Worm (Caenorhabditis elegans) whole organism, L1 larva: ENCODE results near the gene C50E10.2.

Experiments
- ceh-63 ChIP-seq: fragments of 200-800 bp; sonication (Bioruptor generic); optimal IDR thresholded peaks from 2 replicates; lab custom pipeline; 2018; ENCODE audit warnings: mild to moderate bottlenecking, missing genetic modification characterization, missing compliant biosample characterization
- nhr-12 ChIP-seq: sonication (generic microtip); optimal IDR thresholded peaks from 2 replicates; lab custom pipeline; 2017; ENCODE audit warnings: missing biosample characterization, missing genetic modification characterization
- nhr-28 ChIP-seq: fragments of 150-350 bp; optimal IDR thresholded peaks from 2 replicates; lab custom pipeline; 2014; ENCODE audit warnings: missing biosample characterization, missing genetic modification characterization
- pag-3 ChIP-seq: sonication (generic microtip); optimal IDR thresholded peaks from 2 replicates; lab custom pipeline; 2017; ENCODE audit warnings: missing genetic modification characterization, mild to moderate bottlenecking, missing compliant biosample characterization, antibody characterized with exemption, borderline replicate concordance; ENCODE audit not compliant: insufficient read depth
- snpc-4 ChIP-seq: fragments of 150-350 bp; optimal IDR thresholded peaks from 2 replicates; lab custom pipeline; 2014; ENCODE audit warnings: missing biosample characterization, missing genetic modification characterization

DNA sequence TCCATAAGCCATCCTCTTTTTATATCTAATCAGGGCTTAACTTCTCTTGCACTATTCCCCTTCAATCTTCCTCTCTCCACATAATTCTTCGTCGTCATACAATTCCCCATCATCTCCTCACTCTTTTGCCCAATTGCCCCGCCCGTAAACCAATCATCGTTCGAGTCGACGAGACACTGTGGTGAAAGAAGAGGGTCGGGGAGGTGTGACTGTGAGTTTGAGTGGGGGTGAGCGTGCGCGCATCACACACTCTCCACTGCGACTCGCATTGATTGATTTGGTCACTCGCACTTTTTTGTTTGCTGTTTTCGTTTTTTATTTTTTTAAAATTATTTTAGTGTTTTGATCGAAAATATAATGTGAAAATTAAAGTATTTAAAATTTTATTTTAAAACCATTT is 29.6 kb upstream of the C50E10.2 start:
- TF ChIP-seq nhr-28 (tag; lab: Kevin White, UChicago) = no peak
- TF ChIP-seq pag-3 (tag; lab: Kevin White, UChicago) = no peak
- no peak for TF ChIP-seq ceh-63 (GFP tag; lab: Kevin White, UChicago)
- no peak for TF ChIP-seq nhr-12 (tag; lab: Kevin White, UChicago)
- TF ChIP-seq snpc-4 = peak; percentile 25
